Fruit fly (Drosophila melanogaster) whole organism, embryonic: ENCODE results near the gene CG1532.

Source experiments
- Atf-2 ChIP-seq: fragments of 200-800 bp; sonication (Bioruptor generic); optimal IDR thresholded peaks from 2 replicates; lab custom pipeline; 2016; ENCODE audit warnings: missing biosample characterization, missing genetic modification characterization
- CG10366 ChIP-seq: fragments of 200-800 bp; sonication (Bioruptor generic); IDR thresholded peaks from 2 replicates; pipeline ENCODE4 v1.3.6; 2022; ENCODE audit warnings: missing biosample characterization, missing genetic modification characterization
- CG11504 ChIP-seq: fragments of 200-800 bp; sonication (Bioruptor generic); optimal IDR thresholded peaks from 3 replicates; lab custom pipeline; 2019; ENCODE audit warnings: missing biosample characterization, mild to moderate bottlenecking, missing genetic modification characterization, moderate library complexity
- CG14014 ChIP-seq: fragments of 200-800 bp; sonication (Bioruptor generic); IDR thresholded peaks from 2 replicates; pipeline ENCODE4 v1.3.6; 2022; ENCODE audit warnings: missing biosample characterization, missing genetic modification characterization
- CG14050 ChIP-seq: fragments of 200-800 bp; sonication (Bioruptor generic); IDR thresholded peaks from 3 replicates; pipeline ENCODE4 v1.3.6; 2022; ENCODE audit warnings: missing biosample characterization, missing genetic modification characterization
- CG14667 ChIP-seq: fragments of 200-800 bp; sonication (Bioruptor generic); IDR thresholded peaks from 2 replicates; pipeline ENCODE4 v1.3.6; 2022; ENCODE audit warnings: missing biosample characterization, missing genetic modification characterization
- CG14710 ChIP-seq: fragments of 200-800 bp; sonication (Bioruptor generic); optimal IDR thresholded peaks from 3 replicates; lab custom pipeline; 2019; ENCODE audit warnings: missing biosample characterization, mild to moderate bottlenecking, missing genetic modification characterization, moderate library complexity
- CG15601 ChIP-seq: fragments of 200-800 bp; sonication (Bioruptor generic); optimal IDR thresholded peaks from 3 replicates; lab custom pipeline; 2019; ENCODE audit warnings: missing biosample characterization, mild to moderate bottlenecking, missing genetic modification characterization, moderate library complexity
- CG15696 ChIP-seq: fragments of 200-800 bp; sonication (Bioruptor generic); optimal IDR thresholded peaks from 2 replicates; lab custom pipeline; 2019; ENCODE audit warnings: missing biosample characterization, mild to moderate bottlenecking, missing genetic modification characterization, moderate library complexity
- CG16863 ChIP-seq: fragments of 200-800 bp; sonication (Bioruptor generic); optimal IDR thresholded peaks from 3 replicates; lab custom pipeline; 2016; ENCODE audit warnings: missing biosample characterization, missing genetic modification characterization
- CG17568 ChIP-seq: fragments of 200-800 bp; sonication (Bioruptor generic); optimal IDR thresholded peaks from 2 replicates; lab custom pipeline; 2018; ENCODE audit warnings: missing biosample characterization, mild to moderate bottlenecking, missing genetic modification characterization, moderate library complexity
- CG1792 ChIP-seq: fragments of 200-800 bp; sonication (Bioruptor generic); optimal IDR thresholded peaks from 2 replicates; lab custom pipeline; 2016; ENCODE audit warnings: missing biosample characterization, missing genetic modification characterization
- CG30020 ChIP-seq: fragments of 200-800 bp; optimal IDR thresholded peaks from 2 replicates; lab custom pipeline; 2019; ENCODE audit warnings: missing biosample characterization, mild to moderate bottlenecking, missing genetic modification characterization, moderate library complexity
- CG31441 ChIP-seq: fragments of 200-800 bp; sonication (Bioruptor generic); IDR thresholded peaks from 2 replicates; pipeline ENCODE4 v1.3.6; 2022; ENCODE audit warnings: missing biosample characterization, missing genetic modification characterization
- CG3163 ChIP-seq: fragments of 200-800 bp; sonication (Bioruptor generic); optimal IDR thresholded peaks from 3 replicates; lab custom pipeline; 2016; ENCODE audit warnings: missing biosample characterization, missing genetic modification characterization
- CG4730 ChIP-seq: fragments of 200-800 bp; sonication (Bioruptor generic); IDR thresholded peaks from 2 replicates; pipeline ENCODE4 v1.3.6; 2022; ENCODE audit warnings: missing biosample characterization, missing genetic modification characterization
- CG6813 ChIP-seq: fragments of 200-800 bp; sonication (Bioruptor generic); optimal IDR thresholded peaks from 2 replicates; lab custom pipeline; 2017; ENCODE audit warnings: missing biosample characterization, missing genetic modification characterization, mild to moderate bottlenecking, moderate library complexity, missing genetic modification reagents
- CG7745 ChIP-seq: fragments of 200-800 bp; sonication (Bioruptor generic); optimal IDR thresholded peaks from 2 replicates; lab custom pipeline; 2018; ENCODE audit warnings: missing biosample characterization, mild to moderate bottlenecking, missing genetic modification characterization, moderate library complexity
- CG8924 ChIP-seq: fragments of 200-800 bp; optimal IDR thresholded peaks from 3 replicates; lab custom pipeline; 2019; ENCODE audit warnings: missing biosample characterization, mild to moderate bottlenecking, missing genetic modification characterization, moderate library complexity
- CG9609 ChIP-seq: fragments of 200-800 bp; sonication (Bioruptor generic); optimal IDR thresholded peaks from 3 replicates; lab custom pipeline; 2016; ENCODE audit warnings: missing biosample characterization, missing genetic modification characterization
- Deaf1 ChIP-seq: fragments of 200-800 bp; optimal IDR thresholded peaks from 3 replicates; lab custom pipeline; 2019; ENCODE audit warnings: missing biosample characterization, mild to moderate bottlenecking, missing genetic modification characterization, moderate library complexity
- Dfd ChIP-seq, 2 experiments: fragments of >200 bp; optimal IDR thresholded peaks; 2 replicates each; lab custom pipeline; 2017; ENCODE audit warnings: missing biosample characterization in 2 of 2, missing genetic modification characterization in 2 of 2
- Dip3 ChIP-seq: fragments of 200-800 bp; sonication (Bioruptor generic); optimal IDR thresholded peaks from 3 replicates; lab custom pipeline; 2016; ENCODE audit warnings: missing biosample characterization, missing genetic modification characterization
- Fer3 ChIP-seq: fragments of 200-800 bp; sonication (Bioruptor generic); optimal IDR thresholded peaks from 2 replicates; lab custom pipeline; 2018; ENCODE audit warnings: missing biosample characterization, mild to moderate bottlenecking, missing genetic modification characterization, moderate library complexity
- GATAe ChIP-seq: fragments of 200-800 bp; sonication (Bioruptor generic); conservative IDR thresholded peaks from 2 replicates; pipeline ENCODE4 v1.3.6; 2022; ENCODE audit warnings: missing biosample characterization, missing genetic modification characterization
- HLH54F ChIP-seq: fragments of 200-800 bp; sonication (Bioruptor generic); optimal IDR thresholded peaks from 3 replicates; lab custom pipeline; 2016; ENCODE audit warnings: missing biosample characterization, missing genetic modification characterization
- Hsf ChIP-seq: fragments of 200-800 bp; sonication (Bioruptor generic); optimal IDR thresholded peaks from 3 replicates; lab custom pipeline; 2016; ENCODE audit warnings: missing biosample characterization, missing genetic modification characterization
- Nf-YC ChIP-seq: fragments of 200-800 bp; optimal IDR thresholded peaks from 3 replicates; lab custom pipeline; 2019; ENCODE audit warnings: missing biosample characterization, mild to moderate bottlenecking, missing genetic modification characterization, moderate library complexity
- Six4 ChIP-seq: fragments of 200-800 bp; sonication (Bioruptor generic); optimal IDR thresholded peaks from 2 replicates; lab custom pipeline; 2016; ENCODE audit warnings: missing biosample characterization, missing genetic modification characterization
- Sox102F ChIP-seq: fragments of 200-800 bp; sonication (Bioruptor generic); optimal IDR thresholded peaks from 2 replicates; lab custom pipeline; 2018; ENCODE audit warnings: missing biosample characterization, mild to moderate bottlenecking, missing genetic modification characterization, moderate library complexity
- Usf ChIP-seq: fragments of 200-800 bp; sonication (Bioruptor generic); optimal IDR thresholded peaks from 2 replicates; lab custom pipeline; 2017; ENCODE audit warnings: missing genotype, missing biosample characterization, missing genetic modification characterization
- Vsx1 ChIP-seq: fragments of 200-800 bp; sonication (Bioruptor generic); optimal IDR thresholded peaks from 2 replicates; lab custom pipeline; 2017; ENCODE audit warnings: missing biosample characterization, mild to moderate bottlenecking, missing genetic modification characterization, missing genetic modification reagents
- ac ChIP-seq: fragments of 200-800 bp; sonication (Bioruptor generic); optimal IDR thresholded peaks from 3 replicates; lab custom pipeline; 2017; ENCODE audit warnings: missing biosample characterization, mild to moderate bottlenecking, missing genetic modification characterization
- cas ChIP-seq: fragments of 200-800 bp; sonication (Bioruptor generic); IDR thresholded peaks from 2 replicates; pipeline ENCODE4 v1.3.6; 2022; ENCODE audit warnings: missing biosample characterization, missing genetic modification characterization
- ci ChIP-seq: fragments of 200-800 bp; sonication (Bioruptor generic); IDR thresholded peaks from 3 replicates; pipeline ENCODE4 v1.3.6; 2022; ENCODE audit warnings: missing biosample characterization, missing genetic modification characterization
- corto ChIP-seq: fragments of 200-800 bp; sonication (Bioruptor generic); optimal IDR thresholded peaks from 2 replicates; lab custom pipeline; 2016; ENCODE audit warnings: missing biosample characterization, mild to moderate bottlenecking, missing genetic modification characterization, moderate library complexity
- emc ChIP-seq: fragments of 200-800 bp; sonication (Bioruptor generic); optimal IDR thresholded peaks from 2 replicates; lab custom pipeline; 2016; ENCODE audit warnings: missing biosample characterization, missing genetic modification characterization
- fru ChIP-seq: fragments of >200 bp; optimal IDR thresholded peaks from 2 replicates; lab custom pipeline; 2017
- h ChIP-seq: fragments of >200 bp; optimal IDR thresholded peaks from 2 replicates; lab custom pipeline; 2017
- hth ChIP-seq: fragments of >200 bp; optimal IDR thresholded peaks from 2 replicates; lab custom pipeline; 2017; ENCODE audit warnings: inconsistent platforms
- lilli ChIP-seq: fragments of 200-800 bp; sonication (Bioruptor generic); optimal IDR thresholded peaks from 3 replicates; lab custom pipeline; 2016; ENCODE audit warnings: missing biosample characterization, missing genetic modification characterization
- lov ChIP-seq, 2 experiments: fragments of 200-800 bp in 1 of 2; fragments of >200 bp in 1 of 2; sonication (Bioruptor generic) in 1 of 2; IDR thresholded peaks in 1 of 2; optimal IDR thresholded peaks in 1 of 2; 2 replicates in 1 of 2; 3 replicates in 1 of 2; pipeline versions ENCODE4 v1.3.6 to Lab custom; 2017 to 2022; ENCODE audit warnings: missing biosample characterization in 1 of 2, missing genetic modification characterization in 1 of 2
- mirr ChIP-seq: fragments of 200-800 bp; sonication (Bioruptor generic); optimal IDR thresholded peaks from 3 replicates; lab custom pipeline; 2018; ENCODE audit warnings: missing biosample characterization, mild to moderate bottlenecking, missing genetic modification characterization
- otp ChIP-seq: fragments of 200-800 bp; sonication (Bioruptor generic); IDR thresholded peaks from 3 replicates; pipeline ENCODE4, ENCODE4 v1.3.6; 2022; ENCODE audit warnings: missing biosample characterization, missing genetic modification characterization
- pan ChIP-seq, 4 experiments: fragments of >200 bp in 3 of 4; fragments of 200-800 bp in 1 of 4; sonication (Bioruptor generic) in 1 of 4; optimal IDR thresholded peaks in 3 of 4; IDR thresholded peaks in 1 of 4; 2 replicates each; pipeline versions ENCODE4 v1.3.6 to Lab custom; 2017 to 2022; ENCODE audit warnings: missing biosample characterization in 2 of 4, missing genetic modification characterization in 2 of 4, mixed read lengths in 1 of 4
- pzg ChIP-seq: fragments of 200-800 bp; sonication (Bioruptor generic); optimal IDR thresholded peaks from 3 replicates; lab custom pipeline; 2018; ENCODE audit warnings: missing biosample characterization, mild to moderate bottlenecking, missing genetic modification characterization, moderate library complexity
- sr ChIP-seq: fragments of 200-800 bp; sonication (Bioruptor generic); IDR thresholded peaks from 3 replicates; pipeline ENCODE4 v1.3.6; 2022; ENCODE audit warnings: missing biosample characterization, missing genetic modification characterization
- sug ChIP-seq: fragments of 200-800 bp; optimal IDR thresholded peaks from 2 replicates; lab custom pipeline; 2019; ENCODE audit warnings: missing biosample characterization, mild to moderate bottlenecking, missing genetic modification characterization, moderate library complexity
- vvl ChIP-seq: fragments of 200-800 bp; sonication (Bioruptor generic); IDR thresholded peaks from 2 replicates; pipeline ENCODE4 v1.3.6; 2022; ENCODE audit warnings: missing biosample characterization, missing genetic modification characterization

Gene CG1532

DNA sequence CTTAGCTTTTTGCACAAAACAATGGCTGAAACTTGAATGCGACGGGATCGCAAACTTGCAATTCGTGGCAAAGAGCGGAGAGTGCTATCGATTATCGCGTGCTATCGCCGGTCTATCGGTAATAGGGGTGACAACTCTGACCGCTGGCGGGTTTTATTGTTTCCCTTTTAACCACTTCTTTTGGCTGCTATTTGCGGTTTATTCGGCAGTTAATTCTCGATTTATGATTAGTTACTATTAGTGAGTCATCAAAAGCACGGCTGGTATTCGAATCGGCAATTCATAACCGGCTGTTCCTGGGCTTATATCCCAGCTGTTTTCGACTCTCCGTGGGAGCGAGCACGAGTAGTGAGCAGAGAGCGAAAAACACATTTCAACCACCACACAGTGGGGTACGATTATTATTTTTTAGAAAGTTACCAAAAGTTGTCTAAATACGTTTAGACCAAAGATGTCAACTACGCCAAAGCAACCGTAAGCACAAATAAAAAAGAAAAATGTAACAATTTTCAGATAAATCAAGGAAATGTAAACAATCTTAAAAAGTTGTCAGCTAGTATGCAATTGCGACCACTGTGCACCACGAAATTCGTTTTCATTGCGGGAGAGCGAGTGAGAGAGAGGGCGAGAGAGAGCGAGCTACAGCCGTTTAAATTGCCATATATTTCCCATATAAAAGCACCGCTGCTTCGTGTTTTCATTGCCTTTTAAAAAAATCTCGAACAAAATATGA is 25.9 kb upstream of the CG1532 start, which contains the start of the genes Stt3A and bves (continued):
- TF ChIP-seq ac (GFP tag; lab: Kevin White, UChicago) = peak; percentile 98
- TF ChIP-seq CG11504 (tag; lab: Kevin White, UChicago) = peak; percentile 97
- peak; percentile 93 for TF ChIP-seq cas (GFP tag; lab: Robert Waterston, UW)
- TF ChIP-seq CG30020 (tag; lab: Kevin White, UChicago) = peak; percentile 87
- peak; percentile 98 for TF ChIP-seq CG16863 (GFP tag; lab: Kevin White, UChicago)
- TF ChIP-seq CG14050 = peak; percentile 97
- TF ChIP-seq h (lab: Kevin White, UChicago) = no peak
- TF ChIP-seq Atf-2 (GFP tag; lab: Kevin White, UChicago) = peak; percentile 98
- peak; percentile 92 for TF ChIP-seq sr (GFP tag; lab: Robert Waterston, UW)
- peak; percentile 99 for TF ChIP-seq CG17568 (GFP tag; lab: Kevin White, UChicago)
- TF ChIP-seq Dip3 (GFP tag; lab: Kevin White, UChicago) = peak; percentile 97
- peak; percentile 96 for TF ChIP-seq Vsx1 (GFP tag; lab: Kevin White, UChicago)
- peak; percentile 99 for TF ChIP-seq CG8924 (tag; lab: Kevin White, UChicago)
- peak; percentile 96 for TF ChIP-seq CG4730
- peak; percentile 98 for TF ChIP-seq CG14014 (GFP tag; lab: Robert Waterston, UW)
- TF ChIP-seq pan (optimal IDR thresholded peaks at IDR 0.05; lab: Kevin White, UChicago) = no peak
- peak in 1 of 2 experiments; percentile 97 for TF ChIP-seq pan (GFP tag; optimal IDR thresholded peaks at IDR 0.05 in 1 of 2, IDR thresholded peaks at IDR 0.05 in 1 of 2)
- peak; percentile 99 for TF ChIP-seq CG6813 (GFP tag; lab: Kevin White, UChicago)
- no peak for TF ChIP-seq lov (optimal IDR thresholded peaks at IDR 0.05; lab: Kevin White, UChicago)
- TF ChIP-seq lov (GFP tag; IDR thresholded peaks at IDR 0.05; lab: Robert Waterston, UW) = peak; percentile 97
- TF ChIP-seq hth (lab: Kevin White, UChicago) = no peak
- TF ChIP-seq corto (GFP tag; lab: Kevin White, UChicago) = peak; percentile 97
- peak; percentile 95 for TF ChIP-seq CG1792 (GFP tag; lab: Kevin White, UChicago)
- TF ChIP-seq CG14667 (GFP tag; lab: Robert Waterston, UW) = peak; percentile 95
- TF ChIP-seq Sox102F (GFP tag; lab: Kevin White, UChicago) = peak; percentile 98
- peak; percentile 87 for TF ChIP-seq CG7745
- TF ChIP-seq sug = peak; percentile 94
- TF ChIP-seq Fer3 (tag; lab: Kevin White, UChicago) = peak; percentile 98
- peak; percentile 95 for TF ChIP-seq emc (GFP tag; lab: Kevin White, UChicago)
- peak; percentile 97 for TF ChIP-seq CG10366
- TF ChIP-seq GATAe (GFP tag; lab: Robert Waterston, UW) = peak; percentile 93
- peak; percentile 92 for TF ChIP-seq CG3163 (GFP tag; lab: Kevin White, UChicago)
- TF ChIP-seq Six4 = peak; percentile 98
- TF ChIP-seq CG14710 (tag; lab: Kevin White, UChicago) = peak; percentile 96
- peak; percentile 95 for TF ChIP-seq mirr
- peak; percentile 98 for TF ChIP-seq CG9609 (GFP tag; lab: Kevin White, UChicago)
- peak; percentile 97 for TF ChIP-seq otp (GFP tag; lab: Robert Waterston, UW)
- TF ChIP-seq Hsf (GFP tag; lab: Kevin White, UChicago) = peak; percentile 99
- TF ChIP-seq ci (GFP tag; lab: Robert Waterston, UW) = peak; percentile 99
- peak; percentile 97 for TF ChIP-seq CG15696 (tag; lab: Kevin White, UChicago)
- TF ChIP-seq Deaf1 (tag; lab: Kevin White, UChicago) = peak; percentile 85
- peak; percentile 98 for TF ChIP-seq HLH54F (GFP tag; lab: Kevin White, UChicago)
- TF ChIP-seq lilli (GFP tag; lab: Kevin White, UChicago) = peak; percentile 99
- no peak for TF ChIP-seq Dfd (GFP tag; optimal IDR thresholded peaks at IDR 0.05; lab: Kevin White, UChicago)
- peak; percentile 98 for TF ChIP-seq CG15601 (tag; lab: Kevin White, UChicago)
- peak; percentile 98 for TF ChIP-seq CG31441 (GFP tag; lab: Robert Waterston, UW)
- peak; percentile 89 for TF ChIP-seq Nf-YC (tag; lab: Kevin White, UChicago)
- TF ChIP-seq pzg (GFP tag; lab: Kevin White, UChicago) = peak; percentile 39
- peak; percentile 99 for TF ChIP-seq vvl (GFP tag; lab: Robert Waterston, UW)
- TF ChIP-seq Usf = peak; percentile 96
- no peak for TF ChIP-seq fru (lab: Kevin White, UChicago)
